Worm (Caenorhabditis elegans) whole organism, L3 larva: ENCODE data around the gene tftc-5.

Source experiments
- ama-1 ChIP-seq: fragments of 150-350 bp; optimal IDR thresholded peaks from 2 replicates; lab custom pipeline; 2018
- ceh-9 ChIP-seq: sonication (generic microtip); optimal IDR thresholded peaks from 2 replicates; lab custom pipeline; 2018; ENCODE audit warnings: missing biosample characterization, missing genetic modification characterization
- fos-1 ChIP-seq: fragments of 150-350 bp; optimal IDR thresholded peaks from 2 replicates; lab custom pipeline; 2014; ENCODE audit warnings: missing biosample characterization, missing genetic modification characterization
- nhr-23 ChIP-seq: fragments of 150-350 bp; optimal IDR thresholded peaks from 2 replicates; lab custom pipeline; 2014; ENCODE audit warnings: missing biosample characterization, missing genetic modification reagents, missing genetic modification characterization
- nhr-77 ChIP-seq: fragments of 150-350 bp; optimal IDR thresholded peaks from 2 replicates; lab custom pipeline; 2014; ENCODE audit warnings: missing biosample characterization, missing genetic modification characterization
- snpc-4 ChIP-seq: fragments of 150-350 bp; optimal IDR thresholded peaks from 2 replicates; lab custom pipeline; 2014; ENCODE audit warnings: missing biosample characterization, missing genetic modification characterization
- ztf-11 ChIP-seq: fragments of 150-350 bp; optimal IDR thresholded peaks from 2 replicates; lab custom pipeline; 2014; ENCODE audit warnings: missing biosample characterization, missing genetic modification characterization

DNA sequence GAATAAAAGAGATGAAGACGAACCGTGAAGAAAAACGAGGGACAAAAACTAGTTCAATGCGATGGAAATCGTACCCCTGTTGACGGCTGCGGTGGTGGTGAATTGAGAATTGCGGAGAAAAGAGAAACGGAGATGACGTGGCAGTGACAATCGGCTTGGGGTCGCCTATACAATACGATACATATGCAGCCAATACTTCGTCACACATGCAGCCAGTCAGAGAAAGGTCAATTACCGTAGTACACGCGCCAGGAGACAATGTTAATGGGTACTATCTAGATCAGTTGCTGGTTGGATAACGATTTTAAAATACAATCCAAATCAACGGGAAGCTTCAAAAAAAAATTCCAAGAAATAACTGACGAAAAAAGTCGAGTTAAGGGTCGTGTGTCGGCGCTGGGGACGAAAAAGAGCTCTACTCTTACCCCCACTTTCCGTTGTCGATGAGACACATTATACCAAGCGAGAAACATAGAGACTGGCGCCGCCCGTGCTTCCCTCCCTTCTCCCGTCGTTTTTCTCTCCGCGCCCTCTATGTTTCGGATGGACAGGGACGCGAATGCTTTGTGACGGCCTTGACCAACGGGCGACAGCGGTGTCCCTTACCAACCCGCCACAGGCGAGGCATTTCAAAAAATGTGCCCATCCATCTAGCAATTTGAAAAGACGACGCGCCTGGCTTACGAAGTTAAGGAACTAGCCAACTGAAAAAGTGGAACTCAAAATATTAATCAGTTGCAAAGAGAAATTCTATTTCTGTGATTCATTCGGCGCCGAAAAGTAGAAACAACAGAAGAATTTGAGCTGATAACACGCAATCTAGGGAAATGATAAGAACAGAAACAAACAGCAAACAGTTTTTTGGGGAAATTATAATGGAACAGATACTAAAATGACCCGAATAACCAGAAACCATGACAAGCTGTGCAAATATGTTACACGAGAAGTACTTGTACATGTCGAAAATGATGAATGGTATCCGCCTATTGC, 3.1 kb upstream of the tftc-5 start:
- TF ChIP-seq nhr-77 (tag; lab: Kevin White, UChicago) = no peak
- TF ChIP-seq ceh-9 (tag; lab: Kevin White, UChicago) = no peak
- TF ChIP-seq nhr-23 = peak; percentile 6
- TF ChIP-seq fos-1 = no peak
- no peak for TF ChIP-seq ztf-11 (tag; lab: Kevin White, UChicago)
- no peak for TF ChIP-seq ama-1 (lab: Kevin White, UChicago)
- peak; percentile 42 for TF ChIP-seq snpc-4
